Fruit fly (Drosophila melanogaster): ENCODE measurements around the gene mthl15.

mthl15 gene

DNA sequence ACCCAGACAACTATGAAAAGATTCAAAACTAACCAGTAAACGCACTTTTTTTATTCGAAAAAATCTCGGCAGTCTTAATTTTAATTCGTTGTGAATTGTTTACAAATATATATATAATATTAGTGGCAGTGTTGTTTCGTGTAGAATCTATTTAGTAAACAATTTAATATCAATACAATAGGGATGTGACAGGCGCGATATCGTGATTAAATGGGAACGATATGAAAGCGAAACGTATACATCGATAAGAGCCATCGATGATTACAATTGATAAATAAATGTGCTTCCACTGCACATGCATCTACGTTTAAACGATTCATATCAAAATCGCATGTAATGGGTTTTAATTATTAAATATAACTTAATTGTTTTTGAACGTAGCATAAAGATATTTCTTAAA, 39.2 kb upstream of the mthl15 start (continued):
- TF ChIP-seq esg (GFP tag; conservative IDR thresholded peaks at IDR 0.05), result no peak
- no peak for TF ChIP-seq CG11696 (GFP tag; IDR thresholded peaks at IDR 0.05)
- TF ChIP-seq CG12299 (tag; optimal IDR thresholded peaks at IDR 0.05), result peak; percentile 38
- TF ChIP-seq Ssrp (tag; optimal IDR thresholded peaks at IDR 0.05), result no peak
- peak; percentile 43 for TF ChIP-seq CG4617 (GFP tag; optimal IDR thresholded peaks at IDR 0.05; ENCODE audit: borderline replicate concordance)
- TF ChIP-seq CG12744 (GFP tag; optimal IDR thresholded peaks at IDR 0.05), result no peak
- no peak for TF ChIP-seq ATbp (GFP tag; optimal IDR thresholded peaks at IDR 0.05)
- TF ChIP-seq CG17802 (tag; optimal IDR thresholded peaks at IDR 0.05), result peak; percentile 59
- peak; percentile 9 for TF ChIP-seq B-H2 (GFP tag; optimal IDR thresholded peaks at IDR 0.05)
- TF ChIP-seq CG8944 (GFP tag; optimal IDR thresholded peaks at IDR 0.05), result no peak
- no peak for TF ChIP-seq az2 (GFP tag; optimal IDR thresholded peaks at IDR 0.05)
- TF ChIP-seq Drgx (GFP tag; IDR thresholded peaks at IDR 0.05), result no peak
- no peak for TF ChIP-seq gce (GFP tag; IDR thresholded peaks at IDR 0.05)
- peak; percentile 90 for TF ChIP-seq CG1603 (tag; optimal IDR thresholded peaks at IDR 0.05)
- TF ChIP-seq CG42726 (GFP tag; IDR thresholded peaks at IDR 0.05; ENCODE audit: partially characterized antibody), result peak; percentile 97
- TF ChIP-seq CG6254 (GFP tag; optimal IDR thresholded peaks at IDR 0.05), result no peak
- TF ChIP-seq nau (GFP tag; optimal IDR thresholded peaks at IDR 0.05), result no peak
- TF ChIP-seq Dll (GFP tag; IDR thresholded peaks at IDR 0.05; ENCODE audit: partially characterized antibody), result peak; percentile 81
- no peak for TF ChIP-seq sens-2 (GFP tag; IDR thresholded peaks at IDR 0.05)
- no peak for TF ChIP-seq slbo (GFP tag; IDR thresholded peaks at IDR 0.05)
- peak; percentile 89 for TF ChIP-seq BEAF-32 (GFP tag; optimal IDR thresholded peaks at IDR 0.05)
- TF ChIP-seq CG17912 (GFP tag; optimal IDR thresholded peaks at IDR 0.05), result no peak
- TF ChIP-seq CG5245 (GFP tag; optimal IDR thresholded peaks at IDR 0.05), result no peak
- TF ChIP-seq sc (optimal IDR thresholded peaks at IDR 0.05), result no peak
- no peak for TF ChIP-seq sc (GFP tag; optimal IDR thresholded peaks at IDR 0.05)
- TF ChIP-seq CG31224 (GFP tag; IDR thresholded peaks at IDR 0.05), result no peak
- no peak for TF ChIP-seq CG9876 (GFP tag; optimal IDR thresholded peaks at IDR 0.05)
- no peak for TF ChIP-seq Eip74EF (GFP tag; optimal IDR thresholded peaks at IDR 0.05)
- peak; percentile 48; the same call in 1 of the 2 replicates for TF ChIP-seq Rfx (GFP tag; IDR thresholded peaks at IDR 0.05)
- TF ChIP-seq abd-A (tag; optimal IDR thresholded peaks at IDR 0.05), result no peak
- no peak for TF ChIP-seq CG15479 (GFP tag; optimal IDR thresholded peaks at IDR 0.05)
- no peak for TF ChIP-seq bigmax (GFP tag; optimal IDR thresholded peaks at IDR 0.05)
- TF ChIP-seq knrl (GFP tag; IDR thresholded peaks at IDR 0.05; ENCODE audit: partially characterized antibody), result peak; percentile 92
- no peak for TF ChIP-seq CG4424 (GFP tag; optimal IDR thresholded peaks at IDR 0.05)
- TF ChIP-seq CG7745 (tag; optimal IDR thresholded peaks at IDR 0.05), result no peak
- TF ChIP-seq CG10209 (GFP tag; optimal IDR thresholded peaks at IDR 0.05), result no peak
- TF ChIP-seq CG18764 (GFP tag; optimal IDR thresholded peaks at IDR 0.05), result no peak
- TF ChIP-seq pfk (GFP tag; optimal IDR thresholded peaks at IDR 0.05), result peak; percentile 91
- no peak for TF ChIP-seq peb (GFP tag; IDR thresholded peaks at IDR 0.05)
- no peak for TF ChIP-seq kni (GFP tag; optimal IDR thresholded peaks at IDR 0.05)
- no peak for TF ChIP-seq kay (GFP tag; optimal IDR thresholded peaks at IDR 0.05)
- TF ChIP-seq CG18476 (GFP tag; optimal IDR thresholded peaks at IDR 0.05), result no peak
- TF ChIP-seq CG8359 (GFP tag; optimal IDR thresholded peaks at IDR 0.05; ENCODE audit: borderline replicate concordance), result no peak
- TF ChIP-seq Gsc (GFP tag; IDR thresholded peaks at IDR 0.05), result no peak
- peak; percentile 68 for TF ChIP-seq Doc3 (GFP tag; IDR thresholded peaks at IDR 0.05; ENCODE audit: partially characterized antibody)
- TF ChIP-seq lbe (GFP tag; optimal IDR thresholded peaks at IDR 0.05), result no peak
- no peak for TF ChIP-seq Atf6 (GFP tag; IDR thresholded peaks at IDR 0.05)
- peak; percentile 2 for TF ChIP-seq CG8290 (GFP tag; optimal IDR thresholded peaks at IDR 0.05)
- TF ChIP-seq CG8290 (tag; optimal IDR thresholded peaks at IDR 0.05), result no peak
- TF ChIP-seq Atf-2 (GFP tag; optimal IDR thresholded peaks at IDR 0.05), result no peak
- peak; percentile 96 for TF ChIP-seq bbx (GFP tag; IDR thresholded peaks at IDR 0.05; ENCODE audit: partially characterized antibody)

All from whole organism, embryonic.